Fruit fly (Drosophila melanogaster): ENCODE measurements around the gene Mvl.
A peak's percentile ranks its signal among the peaks of the same experiment; 100 is the strongest.

Mvl gene

DNA sequence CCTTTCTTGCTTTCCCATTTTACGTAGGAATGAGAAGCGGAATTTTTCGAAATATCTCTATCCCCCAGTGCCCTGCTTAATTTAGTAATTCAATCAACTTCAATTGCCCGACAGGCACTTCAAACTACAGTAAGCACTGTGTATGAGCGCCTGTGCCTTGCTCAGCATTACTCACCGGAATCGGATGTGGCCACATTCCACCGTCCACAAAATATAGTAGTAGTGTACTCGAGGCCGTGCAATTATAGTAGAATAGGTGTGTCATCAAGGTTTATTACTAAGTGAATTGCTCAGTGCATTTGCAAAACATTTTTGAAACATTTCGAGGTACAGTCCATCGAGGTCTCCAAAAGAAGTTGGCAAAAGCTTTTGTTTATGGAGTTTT, 5.1 kb upstream of the Mvl start (continued):
- TF ChIP-seq CG4318 (GFP tag; optimal IDR thresholded peaks at IDR 0.05) = no peak
- no peak for TF ChIP-seq Sox102F (GFP tag; optimal IDR thresholded peaks at IDR 0.05)

DNA sequence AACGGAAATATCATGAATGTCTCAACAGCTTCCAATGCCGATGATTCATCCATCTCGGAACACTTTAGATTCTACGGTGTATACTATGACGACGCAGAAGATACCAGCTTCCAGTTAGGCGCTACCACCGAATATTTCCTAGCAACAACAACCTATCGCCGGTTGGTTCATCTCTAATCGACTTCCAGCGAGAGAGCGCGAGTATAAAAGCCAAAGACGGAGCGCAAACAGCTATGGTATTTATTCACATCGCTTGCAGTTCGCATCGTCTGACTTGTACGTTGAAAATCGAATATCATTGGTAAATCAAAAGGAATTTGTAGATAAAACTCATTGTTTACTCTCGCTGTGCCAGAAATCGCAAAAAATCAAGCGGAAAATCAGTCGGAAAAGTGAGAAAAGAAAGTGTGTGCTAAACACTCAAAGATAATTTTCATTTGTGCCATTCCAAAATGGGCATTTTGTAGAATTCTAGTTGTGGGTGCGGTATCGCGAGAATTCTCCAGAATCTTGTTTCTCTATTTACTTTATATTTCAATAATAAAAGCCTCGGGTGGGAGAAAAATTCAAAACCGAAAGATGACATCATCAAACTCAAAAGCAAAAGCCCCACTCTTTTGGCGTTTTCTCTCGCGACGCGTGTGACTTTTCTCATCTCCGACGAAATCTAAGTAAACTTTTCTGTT, 4.6 kb upstream of the Mvl start, which contains the start of gene AnxB9:
AnxB9 (plus strand) TSS at position 232 of the 686 bp plus-strand sequence.
- peak; percentile 84 for TF ChIP-seq Eip78C (GFP tag)
- no peak for TF ChIP-seq acj6 (GFP tag; optimal IDR thresholded peaks at IDR 0.05)
- TF ChIP-seq CG11902 (GFP tag; optimal IDR thresholded peaks at IDR 0.05) = no peak
- TF ChIP-seq CG8632 (GFP tag; optimal IDR thresholded peaks at IDR 0.05) = peak; percentile 10
- TF ChIP-seq spab (GFP tag; optimal IDR thresholded peaks at IDR 0.05) = no peak
- TF ChIP-seq pdm3 (GFP tag; optimal IDR thresholded peaks at IDR 0.05) = no peak
- TF ChIP-seq net (GFP tag; optimal IDR thresholded peaks at IDR 0.05) = no peak
- TF ChIP-seq CG11762 (GFP tag; optimal IDR thresholded peaks at IDR 0.05; ENCODE audit: insufficient read depth) = no peak
- peak; percentile 49; the same call in 1 of the 2 replicates for TF ChIP-seq CG15336 (GFP tag; IDR thresholded peaks at IDR 0.05)
- TF ChIP-seq topi (GFP tag; optimal IDR thresholded peaks at IDR 0.05) = peak; percentile 27
- TF ChIP-seq dac (GFP tag; optimal IDR thresholded peaks at IDR 0.05) = no peak
- peak; percentile 36 for TF ChIP-seq achi (GFP tag; optimal IDR thresholded peaks at IDR 0.05)
- TF ChIP-seq esn (GFP tag; optimal IDR thresholded peaks at IDR 0.05) = peak; percentile 60
- TF ChIP-seq Smox (GFP tag; optimal IDR thresholded peaks at IDR 0.05) = no peak
- TF ChIP-seq CG6276 (GFP tag; optimal IDR thresholded peaks at IDR 0.05) = peak; percentile 33
- TF ChIP-seq Met (GFP tag; optimal IDR thresholded peaks at IDR 0.05) = peak; percentile 34
- TF ChIP-seq Sox14 (GFP tag; optimal IDR thresholded peaks at IDR 0.05) = peak; percentile 17
- TF ChIP-seq Eip93F (GFP tag; optimal IDR thresholded peaks at IDR 0.05) = no peak
- no peak for TF ChIP-seq Hr38 (GFP tag; optimal IDR thresholded peaks at IDR 0.05)
- TF ChIP-seq CG9139 (GFP tag; optimal IDR thresholded peaks at IDR 0.05) = peak; percentile 61
- peak; percentile 24 to 58 for TF ChIP-seq ss (GFP tag; optimal IDR thresholded peaks at IDR 0.05)
- TF ChIP-seq svp (GFP tag) = peak; percentile 46
- TF ChIP-seq vri (GFP tag; optimal IDR thresholded peaks at IDR 0.05) = peak; percentile 80
- TF ChIP-seq CG6163 (GFP tag; IDR thresholded peaks at IDR 0.05) = peak; percentile 44; the same call in 2 of the 3 replicates
- no peak for TF ChIP-seq fd59A (GFP tag; optimal IDR thresholded peaks at IDR 0.05)
- TF ChIP-seq Hr39 (GFP tag; optimal IDR thresholded peaks at IDR 0.05) = no peak
- TF ChIP-seq cyc (GFP tag; optimal IDR thresholded peaks at IDR 0.05) = no peak
- no peak for TF ChIP-seq CG32006 (GFP tag; optimal IDR thresholded peaks at IDR 0.05)
- no peak for TF ChIP-seq Gug (GFP tag; IDR thresholded peaks at IDR 0.05)
- no peak for TF ChIP-seq CG10669 (GFP tag; optimal IDR thresholded peaks at IDR 0.05)
- TF ChIP-seq CG6808 (GFP tag; optimal IDR thresholded peaks at IDR 0.05) = peak; percentile 10
- TF ChIP-seq OdsH (GFP tag; optimal IDR thresholded peaks at IDR 0.05) = peak; percentile 3
- TF ChIP-seq Blimp-1 (GFP tag; optimal IDR thresholded peaks at IDR 0.05) = no peak
- TF ChIP-seq Lpt (GFP tag; optimal IDR thresholded peaks at IDR 0.05) = no peak
- TF ChIP-seq CG31627 (GFP tag; optimal IDR thresholded peaks at IDR 0.05) = no peak
- TF ChIP-seq eg (GFP tag; IDR thresholded peaks at IDR 0.05) = peak; percentile 57; the same call in 2 of the 3 replicates
- TF ChIP-seq CG8119 (GFP tag; IDR thresholded peaks at IDR 0.05) = peak; percentile 29; the same call in 1 of the 3 replicates
- TF ChIP-seq fkh (GFP tag; optimal IDR thresholded peaks at IDR 0.05) = peak; percentile 83
- TF ChIP-seq Eip75B (GFP tag; optimal IDR thresholded peaks at IDR 0.05) = peak; percentile 22
- TF ChIP-seq CG3919 (GFP tag; optimal IDR thresholded peaks at IDR 0.05) = peak; percentile 42
- peak; percentile 6 for TF ChIP-seq CG7368 (GFP tag; optimal IDR thresholded peaks at IDR 0.05)
- no peak for TF ChIP-seq CG8319 (GFP tag; optimal IDR thresholded peaks at IDR 0.05)
- peak; percentile 65 for TF ChIP-seq CG16779 (tag; optimal IDR thresholded peaks at IDR 0.05)
- TF ChIP-seq Hr4 (GFP tag; optimal IDR thresholded peaks at IDR 0.05) = no peak
- TF ChIP-seq Sox102F (GFP tag; optimal IDR thresholded peaks at IDR 0.05) = no peak
- TF ChIP-seq CG4318 (GFP tag; optimal IDR thresholded peaks at IDR 0.05) = no peak
- no peak for TF ChIP-seq Sox15 (GFP tag; optimal IDR thresholded peaks at IDR 0.05)
- no peak; the same call in 1 of the 2 replicates for TF ChIP-seq CG11294 (GFP tag; IDR thresholded peaks at IDR 0.05)
- peak; percentile 41 for TF ChIP-seq CG3032 (tag; optimal IDR thresholded peaks at IDR 0.05)

Data from whole organism, prepupa.